Worm (Caenorhabditis elegans) whole organism, midembryonic: Measurements from ENCODE around the gene T21D12.14.

Experiments used
- T22C8.4 ChIP-seq: fragments of 200-800 bp; sonication (Bioruptor generic); IDR thresholded peaks from 2 replicates; pipeline ENCODE4 v1.3.6; 2022; ENCODE audit warnings: missing genetic modification characterization, missing compliant biosample characterization
- flt-1 ChIP-seq: fragments of 200-800 bp; sonication (Bioruptor generic); IDR thresholded peaks from 2 replicates; pipeline ENCODE4 v1.3.6; 2022; ENCODE audit warnings: missing genetic modification characterization, missing compliant biosample characterization
- klf-2 ChIP-seq: fragments of 200-800 bp; sonication (Bioruptor generic); conservative IDR thresholded peaks from 2 replicates; pipeline ENCODE4 v1.3.6; 2022; ENCODE audit warnings: missing genetic modification reagents, missing genetic modification characterization, missing compliant biosample characterization
- ref-1 ChIP-seq: fragments of 200-800 bp; sonication (Bioruptor generic); conservative IDR thresholded peaks from 2 replicates; pipeline ENCODE4 v1.3.6; 2022; ENCODE audit warnings: missing genetic modification reagents, missing genetic modification characterization, missing compliant biosample characterization
- tab-1 ChIP-seq: fragments of 200-800 bp; sonication (Bioruptor generic); IDR thresholded peaks from 2 replicates; pipeline ENCODE4 v1.3.6; 2022; ENCODE audit warnings: missing genetic modification characterization, missing compliant biosample characterization
- ztf-23 ChIP-seq: fragments of 200-800 bp; sonication (Bioruptor generic); IDR thresholded peaks from 2 replicates; pipeline ENCODE4 v1.3.6; 2022; ENCODE audit warnings: missing genetic modification reagents, missing genetic modification characterization, missing compliant biosample characterization
- ztf-29 ChIP-seq: fragments of 200-800 bp; sonication (Bioruptor generic); IDR thresholded peaks from 2 replicates; pipeline ENCODE4 v1.3.6; 2022; ENCODE audit warnings: missing genetic modification reagents, missing genetic modification characterization, missing compliant biosample characterization

DNA sequence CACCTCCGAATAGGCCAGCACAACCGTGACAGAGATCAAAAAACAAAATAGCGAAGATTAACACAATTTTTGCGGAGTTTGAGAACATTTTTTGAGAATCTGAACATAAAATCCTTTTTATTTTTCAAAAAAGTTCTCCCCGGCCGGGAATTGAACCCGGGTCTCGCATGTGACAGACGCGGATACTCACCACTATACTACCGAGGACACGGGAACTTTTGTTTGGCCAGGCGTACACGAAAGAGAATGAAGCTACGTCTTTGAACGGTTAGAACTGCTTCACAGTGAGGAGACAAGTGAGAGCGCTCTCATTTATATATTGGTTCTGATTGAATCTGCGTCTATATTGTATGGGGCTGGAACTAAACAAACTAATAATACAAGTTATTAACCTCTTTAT lies 34.6 kb upstream of the T21D12.14 start, which contains the start of gene grl-26:
- TF ChIP-seq ztf-29 (GFP tag; lab: Robert Waterston, UW) = 0 out of 2 replicates have a peak, but pooled peaks have one; percentile 43
- TF ChIP-seq flt-1 = peak; percentile 75
- peak; percentile 82 for TF ChIP-seq tab-1
- TF ChIP-seq klf-2 (GFP tag; lab: Robert Waterston, UW) = peak; percentile 59
- TF ChIP-seq T22C8.4 (GFP tag; lab: Robert Waterston, UW) = peak; percentile 58
- TF ChIP-seq ref-1 (GFP tag; lab: Robert Waterston, UW) = no peak
- peak; percentile 81 for TF ChIP-seq ztf-23 (GFP tag; lab: Robert Waterston, UW)
